Fruit fly (Drosophila melanogaster): ENCODE results near the gene CG11035.

The CG11035 gene

DNA sequence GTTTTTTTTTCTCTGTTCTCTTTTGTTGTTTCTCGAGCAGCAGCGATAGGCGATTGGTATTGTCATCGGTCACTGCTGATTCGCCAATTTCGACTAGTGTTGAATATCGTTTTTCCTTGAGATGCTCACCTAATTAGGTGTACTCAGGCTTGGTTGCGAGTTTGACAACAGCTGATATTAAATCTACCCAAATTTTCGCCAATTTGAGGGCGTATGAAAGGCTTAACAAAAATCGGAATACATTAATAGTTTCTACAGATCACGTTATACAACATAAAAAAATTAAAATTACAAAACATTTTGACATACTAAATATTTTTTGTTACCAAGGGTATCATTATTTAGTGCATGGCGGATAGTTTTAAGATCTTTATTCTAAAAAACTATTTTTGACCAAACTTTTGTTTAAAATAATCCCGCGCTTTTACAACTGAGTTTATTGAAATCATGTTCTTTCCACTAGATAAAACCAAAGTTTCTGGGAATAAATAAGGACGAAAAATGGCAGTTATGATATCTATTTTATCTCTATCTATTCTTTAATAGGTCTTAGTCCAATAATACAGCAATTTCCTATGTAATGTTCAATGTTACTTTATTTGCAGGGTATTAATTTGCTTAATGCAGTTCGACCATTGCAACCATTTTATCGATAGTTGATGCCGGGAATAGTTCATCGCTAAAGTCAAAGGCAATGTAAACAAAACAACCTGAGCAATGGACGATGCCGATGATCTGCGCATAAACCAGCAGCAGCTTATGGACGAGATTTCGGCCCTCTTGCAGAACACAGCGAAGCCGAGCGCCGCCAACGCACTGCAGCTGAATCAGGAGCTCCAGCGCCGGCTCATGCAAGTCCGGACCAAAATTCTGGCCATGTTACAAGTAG is 19.4 kb downstream of the CG11035 start, which contains the start of the genes CG10435 and Pbp95 (continued):
- peak; percentile 79 for TF ChIP-seq CG9932 (GFP tag; IDR thresholded peaks at IDR 0.05)
- TF ChIP-seq Ada2b (GFP tag; IDR thresholded peaks at IDR 0.05): peak; percentile 35; the same call in 1 of the 2 replicates
- TF ChIP-seq Rx (GFP tag; IDR thresholded peaks at IDR 0.05): peak; percentile 56
- TF ChIP-seq h (optimal IDR thresholded peaks at IDR 0.05): no peak
- peak; percentile 51 for TF ChIP-seq CG18619 (GFP tag; optimal IDR thresholded peaks at IDR 0.05)
- TF ChIP-seq vnd (GFP tag; IDR thresholded peaks at IDR 0.05; ENCODE audit: partially characterized antibody): peak; percentile 55; the same call in 2 of the 3 replicates
- TF ChIP-seq mirr (GFP tag; optimal IDR thresholded peaks at IDR 0.05): peak; percentile 21
- no peak for TF ChIP-seq Dfd (GFP tag; optimal IDR thresholded peaks at IDR 0.05)
- no peak for TF ChIP-seq yki (optimal IDR thresholded peaks at IDR 0.05)
- TF ChIP-seq CG2875 (GFP tag; optimal IDR thresholded peaks at IDR 0.05): no peak
- no peak for TF ChIP-seq CG8281 (tag; optimal IDR thresholded peaks at IDR 0.05)
- TF ChIP-seq CG12071 (GFP tag; optimal IDR thresholded peaks at IDR 0.05): no peak
- TF ChIP-seq ato (GFP tag; IDR thresholded peaks at IDR 0.05; ENCODE audit: partially characterized antibody): peak; percentile 53; the same call in 1 of the 2 replicates
- no peak for TF ChIP-seq wor (GFP tag; IDR thresholded peaks at IDR 0.05)
- TF ChIP-seq Tbp (GFP tag; optimal IDR thresholded peaks at IDR 0.05): no peak
- peak; percentile 48 for TF ChIP-seq bcd (GFP tag; optimal IDR thresholded peaks at IDR 0.05)
- TF ChIP-seq Gug (GFP tag; IDR thresholded peaks at IDR 0.05): peak; percentile 70; the same call in 2 of the 4 replicates
- no peak for TF ChIP-seq Nf-YB (GFP tag; optimal IDR thresholded peaks at IDR 0.05)
- no peak for TF ChIP-seq CG10462 (GFP tag; optimal IDR thresholded peaks at IDR 0.05)
- peak; percentile 46 for TF ChIP-seq Dad (GFP tag; optimal IDR thresholded peaks at IDR 0.05)
- no peak for TF ChIP-seq CG13123 (GFP tag; optimal IDR thresholded peaks at IDR 0.05)
- TF ChIP-seq Atf6 (GFP tag; IDR thresholded peaks at IDR 0.05): peak; percentile 37; the same call in 1 of the 2 replicates
- no peak for TF ChIP-seq scrt (GFP tag; optimal IDR thresholded peaks at IDR 0.05)
- peak; percentile 49 for TF ChIP-seq Hr3 (GFP tag; optimal IDR thresholded peaks at IDR 0.05)
- peak; percentile 57 for TF ChIP-seq CG12659 (GFP tag; optimal IDR thresholded peaks at IDR 0.05)
- TF ChIP-seq zen2 (GFP tag; IDR thresholded peaks at IDR 0.05; ENCODE audit: partially characterized antibody): peak; percentile 61; the same call in 2 of the 3 replicates
- TF ChIP-seq pros (GFP tag; optimal IDR thresholded peaks at IDR 0.05): no peak
- TF ChIP-seq zfh2 (GFP tag; optimal IDR thresholded peaks at IDR 0.05): peak; percentile 68
- TF ChIP-seq Hmx (GFP tag; optimal IDR thresholded peaks at IDR 0.05): peak; percentile 39
- peak; percentile 56 for TF ChIP-seq CG13775 (GFP tag; optimal IDR thresholded peaks at IDR 0.05)
- TF ChIP-seq pnt (GFP tag; optimal IDR thresholded peaks at IDR 0.05): peak; percentile 1
- no peak for TF ChIP-seq CG4328 (GFP tag; optimal IDR thresholded peaks at IDR 0.05)
- TF ChIP-seq CG8924 (tag; optimal IDR thresholded peaks at IDR 0.05): no peak
- peak; percentile 42 for TF ChIP-seq CG9817 (tag; optimal IDR thresholded peaks at IDR 0.05)
- no peak for TF ChIP-seq unpg (GFP tag; optimal IDR thresholded peaks at IDR 0.05)
- TF ChIP-seq CG10321 (GFP tag; IDR thresholded peaks at IDR 0.05): no peak
- peak; percentile 36 for TF ChIP-seq CG16863 (GFP tag; optimal IDR thresholded peaks at IDR 0.05)
- peak; percentile 57 for TF ChIP-seq CG34422 (GFP tag; IDR thresholded peaks at IDR 0.05)
- peak; percentile 41 for TF ChIP-seq CG16815 (GFP tag; optimal IDR thresholded peaks at IDR 0.05)
- peak; percentile 18 for TF ChIP-seq CG17829 (tag; optimal IDR thresholded peaks at IDR 0.05)
- 0 out of 3 replicates have a peak, but pooled peaks have one; percentile 49 for TF ChIP-seq CG6175 (GFP tag; IDR thresholded peaks at IDR 0.05)
- TF ChIP-seq Hr51 (GFP tag; optimal IDR thresholded peaks at IDR 0.05): peak in 1 of 2 experiments; percentile 38
- peak; percentile 55 for TF ChIP-seq sisA (GFP tag; IDR thresholded peaks at IDR 0.05)
- peak; percentile 29 for TF ChIP-seq Side (GFP tag; optimal IDR thresholded peaks at IDR 0.05)
- TF ChIP-seq ham (GFP tag; IDR thresholded peaks at IDR 0.05): no peak
- peak; percentile 21 for TF ChIP-seq Fer3 (tag; optimal IDR thresholded peaks at IDR 0.05)
- 0 out of 3 replicates have a peak, but pooled peaks have one; percentile 51 for TF ChIP-seq mld (GFP tag; IDR thresholded peaks at IDR 0.05; ENCODE audit: partially characterized antibody)
- TF ChIP-seq cato (GFP tag; optimal IDR thresholded peaks at IDR 0.05; ENCODE audit: borderline replicate concordance): peak; percentile 23
- peak; percentile 53; the same call in 1 of the 2 replicates for TF ChIP-seq Xrp1 (GFP tag; IDR thresholded peaks at IDR 0.05)
